Fruit fly (Drosophila melanogaster): ENCODE results near the gene ND-B22.

The ND-B22 gene

dm6 chr2L:13370762-13371161, at the start of gene ND-B22 (continued):
- TF ChIP-seq Ada2b (GFP tag; IDR thresholded peaks at IDR 0.05) (no peak), CG6791 (GFP tag; IDR thresholded peaks at IDR 0.05; ENCODE audit: partially characterized antibody) (0 out of 3 replicates have a peak, but pooled peaks have one; percentile 41), p53 (GFP tag; optimal IDR thresholded peaks at IDR 0.05) (no peak), B-H2 (GFP tag; optimal IDR thresholded peaks at IDR 0.05) (peak; percentile 88), CG15601 (tag; optimal IDR thresholded peaks at IDR 0.05) (peak; percentile 52), aop (GFP tag; IDR thresholded peaks at IDR 0.05) (no peak), bcd (GFP tag; optimal IDR thresholded peaks at IDR 0.05) (peak; percentile 37), croc (GFP tag; conservative IDR thresholded peaks at IDR 0.05) (no peak), CG12155 (GFP tag; optimal IDR thresholded peaks at IDR 0.05) (peak; percentile 51), CG17385 (GFP tag; optimal IDR thresholded peaks at IDR 0.05) (peak; percentile 49), odd (GFP tag; optimal IDR thresholded peaks at IDR 0.05) (peak; percentile 32), ATbp (GFP tag; optimal IDR thresholded peaks at IDR 0.05) (no peak), Nf-YC (tag; optimal IDR thresholded peaks at IDR 0.05) (peak; percentile 47), CG16815 (GFP tag; optimal IDR thresholded peaks at IDR 0.05) (no peak), CG30403 (GFP tag; optimal IDR thresholded peaks at IDR 0.05) (peak; percentile 58), Dip3 (GFP tag; optimal IDR thresholded peaks at IDR 0.05) (peak; percentile 61), ranshi (GFP tag; IDR thresholded peaks at IDR 0.05) (0 out of 2 replicates have a peak, but pooled peaks have one; percentile 22), Asciz (GFP tag; optimal IDR thresholded peaks at IDR 0.05) (no peak), HHEX (GFP tag; optimal IDR thresholded peaks at IDR 0.05) (peak; percentile 47), bbx (GFP tag; IDR thresholded peaks at IDR 0.05; ENCODE audit: partially characterized antibody) (peak; percentile 41), Usf (GFP tag; optimal IDR thresholded peaks at IDR 0.05) (no peak), Lhr (GFP tag; optimal IDR thresholded peaks at IDR 0.05) (peak; percentile 34), CG6813 (GFP tag; optimal IDR thresholded peaks at IDR 0.05) (no peak), chm (GFP tag; IDR thresholded peaks at IDR 0.05) (no peak), CG6654 (GFP tag; optimal IDR thresholded peaks at IDR 0.05) (no peak), CG8944 (GFP tag; optimal IDR thresholded peaks at IDR 0.05) (no peak), CG1603 (tag; optimal IDR thresholded peaks at IDR 0.05) (peak; percentile 46), ab (GFP tag; optimal IDR thresholded peaks at IDR 0.05) (no peak), danr (GFP tag; IDR thresholded peaks at IDR 0.05) (no peak), CG4854 (GFP tag; optimal IDR thresholded peaks at IDR 0.05) (no peak), CG2875 (GFP tag; optimal IDR thresholded peaks at IDR 0.05) (no peak), bsh (GFP tag; optimal IDR thresholded peaks at IDR 0.05) (peak in 1 of 2 experiments; percentile 26), CG15073 (GFP tag; optimal IDR thresholded peaks at IDR 0.05) (no peak), CG3065 (GFP tag; optimal IDR thresholded peaks at IDR 0.05) (no peak), stc (GFP tag; IDR thresholded peaks at IDR 0.05) (no peak), Hr51 (GFP tag; optimal IDR thresholded peaks at IDR 0.05) (peak in 1 of 2 experiments; percentile 5), unpg (GFP tag; optimal IDR thresholded peaks at IDR 0.05) (peak; percentile 19), zfh1 (GFP tag; IDR thresholded peaks at IDR 0.05) (peak; percentile 66), nerfin-2 (GFP tag; IDR thresholded peaks at IDR 0.05; ENCODE audit: partially characterized antibody) (no peak), Bgb (GFP tag; IDR thresholded peaks at IDR 0.05; ENCODE audit: partially characterized antibody) (peak; percentile 71), dmrt11E (tag; optimal IDR thresholded peaks at IDR 0.05) (peak; percentile 10), D (optimal IDR thresholded peaks at IDR 0.05) (no peak), D (GFP tag; optimal IDR thresholded peaks at IDR 0.05) (no peak), CG1024 (GFP tag; IDR thresholded peaks at IDR 0.05) (no peak), ro (GFP tag; IDR thresholded peaks at IDR 0.05) (no peak), CG34376 (GFP tag; optimal IDR thresholded peaks at IDR 0.05) (peak; percentile 33), her (GFP tag; optimal IDR thresholded peaks at IDR 0.05) (no peak), ci (GFP tag; IDR thresholded peaks at IDR 0.05) (peak; percentile 66), Fer3 (tag; optimal IDR thresholded peaks at IDR 0.05) (peak; percentile 31), Atf-2 (GFP tag; optimal IDR thresholded peaks at IDR 0.05) (no peak), CG10321 (GFP tag; IDR thresholded peaks at IDR 0.05) (no peak)

Data from whole organism, embryonic.